Worm (Caenorhabditis elegans): ENCODE measurements around the gene srj-21.

Gene srj-21

ce11 chrV:10719833-10720170, 25.3 kb upstream of the srj-21 start:
- no peak for TF ChIP-seq unc-62 (GFP tag; optimal IDR thresholded peaks at IDR 0.05)

DNA sequence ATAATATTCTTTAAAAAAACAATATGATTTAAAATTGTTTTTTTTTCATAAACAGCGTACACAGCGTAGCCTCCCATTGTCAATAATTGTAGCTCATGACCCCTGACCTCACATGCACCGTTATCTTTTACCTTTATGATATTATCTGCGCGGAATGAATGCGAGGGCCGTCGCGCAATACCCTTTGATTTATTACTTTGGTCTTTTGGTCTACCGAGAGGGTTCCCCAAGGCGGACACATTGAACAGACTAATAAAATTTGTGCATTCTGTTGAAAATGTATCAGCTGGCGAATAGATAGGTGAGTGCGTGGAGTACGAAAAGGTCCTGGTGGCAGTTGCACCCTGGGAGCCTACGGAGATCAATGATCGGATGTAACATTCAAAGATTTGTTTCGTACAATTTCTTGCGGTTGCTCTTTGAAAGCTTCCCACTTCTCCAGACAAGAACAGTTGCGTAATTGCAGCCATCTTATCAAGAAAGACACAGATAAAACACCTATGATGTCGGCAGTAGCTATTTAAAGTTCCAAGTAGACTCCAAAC, 24.8 kb upstream of the srj-21 start:
- TF ChIP-seq unc-62 (GFP tag; optimal IDR thresholded peaks at IDR 0.05): no peak

DNA sequence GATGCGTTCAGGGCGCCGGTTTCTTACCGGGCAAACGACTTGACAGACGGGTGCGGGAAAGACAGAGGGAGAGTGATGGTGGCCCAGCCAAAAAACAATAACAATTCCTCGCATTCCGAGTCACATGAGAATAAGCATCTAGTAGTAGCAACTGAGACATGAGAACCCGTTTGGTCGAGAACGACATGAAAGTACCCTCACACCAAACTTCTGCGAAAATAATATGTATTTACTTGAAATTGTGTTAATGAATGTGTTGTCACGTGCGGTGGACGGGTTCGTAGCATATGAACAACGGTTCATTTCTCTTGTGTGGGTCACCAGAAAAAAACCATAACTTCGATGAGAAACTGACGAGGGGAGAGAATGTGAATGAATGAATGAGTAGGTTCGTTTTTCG, 24.3 kb upstream of the srj-21 start:
- TF ChIP-seq unc-62 (GFP tag; optimal IDR thresholded peaks at IDR 0.05): no peak

DNA sequence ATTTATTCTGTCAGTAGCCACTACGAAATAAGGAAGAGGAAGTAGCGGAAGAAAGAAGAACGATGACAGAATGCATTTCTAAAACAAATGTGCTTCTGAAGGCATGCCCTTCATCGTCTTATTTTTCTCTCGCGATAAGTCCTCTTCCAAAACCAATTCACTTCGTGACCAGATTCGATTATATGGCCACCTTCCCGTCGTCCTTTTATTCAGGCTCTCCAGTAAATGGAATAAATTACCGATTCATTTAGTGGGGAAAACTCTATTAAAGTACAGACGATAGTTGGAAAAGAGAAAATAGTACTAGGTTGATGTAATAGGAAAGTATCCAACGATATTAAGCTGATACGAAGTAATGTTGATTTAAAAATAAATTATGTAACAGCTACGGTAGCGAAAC, 23.8 kb upstream of the srj-21 start:
- TF ChIP-seq unc-62 (GFP tag; optimal IDR thresholded peaks at IDR 0.05): no peak

DNA sequence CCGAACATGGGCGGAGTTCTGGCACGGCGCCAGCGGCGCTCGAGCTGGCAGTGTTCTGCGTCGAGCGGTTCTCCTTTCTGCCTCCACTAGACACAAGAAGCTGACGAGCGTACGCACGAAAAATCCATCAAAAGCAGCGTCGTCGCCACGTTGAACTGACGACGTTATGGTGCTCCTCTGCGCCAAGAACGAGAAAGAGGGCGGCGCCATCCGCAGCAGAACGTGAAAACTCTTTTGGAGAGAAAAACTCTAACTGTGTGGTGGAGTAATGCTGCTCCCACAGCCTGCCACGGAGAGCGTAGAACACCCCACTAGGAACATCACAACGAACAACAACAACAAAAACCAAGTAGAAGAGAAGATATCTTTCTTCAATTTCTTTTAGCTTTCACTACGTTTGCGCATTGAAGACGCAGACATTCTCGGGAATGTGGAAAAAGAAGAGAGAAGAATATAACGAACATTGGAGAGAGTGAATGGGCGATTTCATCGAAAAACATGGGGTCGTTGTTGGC, 23.2 kb upstream of the srj-21 start:
- no peak for TF ChIP-seq unc-62 (GFP tag; optimal IDR thresholded peaks at IDR 0.05)

DNA sequence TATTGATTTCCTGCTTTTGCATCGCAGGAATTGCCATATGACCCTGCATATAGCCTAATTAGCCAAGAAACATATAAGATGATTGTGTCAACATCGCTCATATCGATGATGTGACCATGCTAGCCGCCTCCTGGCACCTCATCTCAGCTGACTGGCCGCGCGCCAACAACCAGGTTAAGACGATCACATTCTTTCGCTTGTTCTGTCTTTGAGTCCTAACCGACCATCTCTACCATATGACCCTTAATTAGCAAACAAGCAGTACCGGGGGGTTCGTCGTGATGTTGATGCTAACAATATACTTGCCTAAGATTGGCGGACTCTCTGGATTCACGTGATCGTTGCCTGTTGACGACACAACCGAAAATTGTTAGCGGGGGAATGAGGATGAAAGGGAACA, 22.5 kb upstream of the srj-21 start:
- TF ChIP-seq unc-62 (GFP tag; optimal IDR thresholded peaks at IDR 0.05): no peak

DNA sequence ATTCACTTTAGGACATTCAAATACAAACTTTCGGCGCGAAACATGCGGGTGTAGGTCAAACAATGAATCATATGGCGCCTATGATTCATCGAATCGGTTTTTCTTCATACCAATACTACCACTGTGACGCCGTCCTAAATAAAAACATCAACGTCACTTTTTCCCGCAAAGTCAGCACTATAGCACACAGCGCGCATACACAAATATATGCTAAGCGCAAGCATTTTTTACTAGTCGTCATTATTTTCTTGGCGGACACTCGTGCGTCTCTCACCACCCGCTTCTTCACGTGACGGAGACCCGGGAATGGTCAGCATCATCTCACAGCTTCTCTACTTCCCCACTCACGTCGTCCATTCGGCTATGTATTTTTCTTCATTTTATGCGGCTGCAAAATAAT, 22.0 kb upstream of the srj-21 start:
- TF ChIP-seq unc-62 (GFP tag; optimal IDR thresholded peaks at IDR 0.05): no peak

- TF ChIP-seq unc-62 (GFP tag; optimal IDR thresholded peaks at IDR 0.05): no peak
Observed at ce11 chrV:10723583-10723982, 21.6 kb upstream of the srj-21 start.

ce11 chrV:10724472-10724871, 20.7 kb upstream of the srj-21 start:
- no peak for TF ChIP-seq unc-62 (GFP tag; optimal IDR thresholded peaks at IDR 0.05)

- TF ChIP-seq unc-62 (GFP tag; optimal IDR thresholded peaks at IDR 0.05): no peak
Observed at ce11 chrV:10725424-10725951, 19.6 kb upstream of the srj-21 start.

DNA sequence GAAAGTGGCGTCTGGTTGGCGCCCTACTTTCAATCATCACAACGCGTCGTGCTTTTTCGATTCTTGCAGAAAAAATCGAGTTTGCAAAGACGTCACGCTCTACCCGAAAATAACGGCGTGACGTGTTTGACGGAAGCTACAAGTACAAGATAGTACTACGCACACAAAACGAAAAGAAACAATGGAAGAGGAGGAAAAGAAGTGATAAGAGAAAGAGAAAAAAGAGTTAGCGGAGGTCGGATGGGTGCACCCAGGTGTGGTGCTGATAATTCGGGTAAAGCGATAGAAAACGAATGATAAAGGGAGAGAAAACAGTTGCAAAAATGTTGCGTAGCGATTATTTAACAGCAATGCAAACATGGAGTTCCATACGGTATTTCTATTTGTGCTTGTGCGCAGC, 18.4 kb upstream of the srj-21 start:
- TF ChIP-seq unc-62 (GFP tag; optimal IDR thresholded peaks at IDR 0.05): no peak

DNA sequence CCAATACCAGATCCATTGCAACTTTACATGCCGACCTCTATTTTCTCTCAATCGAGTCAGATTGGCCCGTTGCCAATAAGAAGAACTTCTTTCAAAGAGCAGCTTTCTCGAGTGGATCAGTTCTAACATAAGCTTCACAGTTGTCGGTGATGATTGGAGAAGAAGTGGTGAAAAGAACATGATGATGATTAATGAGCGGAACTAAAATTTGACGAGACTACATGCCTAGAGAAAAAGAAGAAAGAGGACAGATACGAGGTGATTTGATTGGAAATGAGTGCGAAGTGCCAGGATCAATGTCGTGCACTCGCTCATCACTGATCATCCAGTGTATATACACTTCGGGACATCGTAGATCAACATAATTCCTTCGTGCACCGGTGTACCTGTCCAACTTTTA, 17.5 kb upstream of the srj-21 start:
- TF ChIP-seq unc-62 (GFP tag; optimal IDR thresholded peaks at IDR 0.05): no peak

ce11 chrV:10729456-10729904, 15.7 kb upstream of the srj-21 start:
- TF ChIP-seq unc-62 (GFP tag; optimal IDR thresholded peaks at IDR 0.05): no peak

- TF ChIP-seq unc-62 (GFP tag; optimal IDR thresholded peaks at IDR 0.05): no peak
Observed at ce11 chrV:10730824-10731416, 14.2 kb upstream of the srj-21 start.

ce11 chrV:10731989-10732472, 13.1 kb upstream of the srj-21 start, which contains the start of gene T28B11.1:
T28B11.1 (minus strand) TSS chrV:10732422.
- no peak for TF ChIP-seq unc-62 (GFP tag; optimal IDR thresholded peaks at IDR 0.05)

ce11 chrV:10736756-10737155, 8.4 kb upstream of the srj-21 start, which contains the start of the genes mre-11 and wdr-5.3:
mre-11 (minus strand) TSS chrV:10736868.
wdr-5.3 (plus strand) TSS chrV:10737116.
- no peak for TF ChIP-seq unc-62 (GFP tag; optimal IDR thresholded peaks at IDR 0.05)

DNA sequence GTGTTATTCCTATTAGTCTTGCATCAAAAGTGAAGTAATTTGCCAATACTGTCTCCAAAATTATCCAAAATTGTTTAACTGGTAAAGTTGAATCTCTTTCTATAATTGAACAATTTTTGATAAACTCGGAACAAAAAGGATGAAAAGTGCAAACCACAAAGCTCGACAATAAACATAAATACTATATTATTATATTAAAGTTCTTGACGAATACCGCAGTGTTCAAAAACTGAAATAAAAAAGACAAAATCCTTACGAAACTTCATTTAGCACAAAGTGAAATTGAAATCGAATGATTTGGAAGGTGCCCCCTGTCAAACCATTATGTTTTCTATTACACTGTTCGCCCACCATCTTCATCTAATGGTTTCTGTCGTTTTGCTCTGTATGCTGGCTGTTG, 3.8 kb upstream of the srj-21 start, which contains the start of gene ZC302.3:
Gene ZC302.3 (minus strand): TSS at position 101 of the 400 bp plus-strand sequence.
- TF ChIP-seq unc-62 (GFP tag; optimal IDR thresholded peaks at IDR 0.05): no peak
